In the genomic region with DNA sequence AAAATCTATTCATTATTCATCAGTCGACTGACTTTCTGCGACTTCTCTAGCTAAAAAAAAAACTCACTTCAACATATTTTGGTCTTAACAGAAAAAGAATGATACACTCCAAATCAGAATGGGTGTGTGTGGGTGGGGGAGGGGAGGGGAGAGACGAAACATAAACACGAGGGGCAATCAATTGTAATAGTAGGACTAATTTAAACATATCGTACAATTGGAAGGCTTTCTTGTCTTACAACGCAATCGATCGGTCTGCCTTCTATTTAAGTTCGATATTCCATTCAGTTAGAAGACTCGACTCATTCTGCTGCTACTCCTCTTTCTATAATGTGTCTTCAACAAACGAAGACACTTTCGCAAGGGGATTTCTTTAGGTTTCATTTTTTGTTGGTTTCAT, we compare ENCODE assay signal across 2 fruit fly cellular contexts.
A peak's percentile ranks its signal among the peaks of the same experiment; 100 is the strongest.
TF ChIP-seq lines count a peak whose summit lies in the region.

No protein-coding gene starts in this region.

- TF ChIP-seq CTCF in whole organism, embryonic (GFP tag; optimal IDR thresholded peaks at IDR 0.05; lab: Kevin White, UChicago): no peak

TF ChIP-seq in whole organism, adult, 20 proteins besides CTCF, POLR2A, EP300 and RAD21:
- TF ChIP-seq CG12768 (GFP tag; optimal IDR thresholded peaks at IDR 0.05; lab: Kevin White, UChicago) (no peak), tj (GFP tag; optimal IDR thresholded peaks at IDR 0.05; lab: Kevin White, UChicago) (peak; percentile 53), CG33017 (tag; optimal IDR thresholded peaks at IDR 0.05; lab: Kevin White, UChicago) (no peak)

TF ChIP-seq in whole organism, embryonic, 481 proteins besides CTCF, POLR2A, EP300 and RAD21:
- TF ChIP-seq crol (GFP tag; IDR thresholded peaks at IDR 0.05; lab: Robert Waterston, UW): peak; percentile 59
- TF ChIP-seq nmo (GFP tag; optimal IDR thresholded peaks at IDR 0.05; lab: Kevin White, UChicago): no peak
- peak in 1 of 2 experiments; percentile 56 for TF ChIP-seq eve (GFP tag; optimal IDR thresholded peaks at IDR 0.05; lab: Kevin White, UChicago)
